Worm (Caenorhabditis elegans) whole organism, young adult: ENCODE results near the gene ehs-1.

Source experiments
- B0336.3 ChIP-seq: fragments of 200-800 bp; sonication (Bioruptor generic); IDR thresholded peaks from 2 replicates; pipeline ENCODE4 v1.3.6; 2022; ENCODE audit warnings: missing genetic modification characterization, missing compliant biosample characterization
- C06A6.2 ChIP-seq: fragments of 200-800 bp; sonication (Bioruptor generic); conservative IDR thresholded peaks from 2 replicates; pipeline ENCODE4 v1.3.6; 2022; ENCODE audit warnings: missing genetic modification characterization, missing compliant biosample characterization
- D2030.7 ChIP-seq: fragments of 200-800 bp; sonication (Bioruptor generic); IDR thresholded peaks from 2 replicates; pipeline ENCODE4 v1.3.6; 2022; ENCODE audit warnings: missing genetic modification reagents, missing genetic modification characterization, missing compliant biosample characterization
- F23B12.7 ChIP-seq: sonication (generic microtip); optimal IDR thresholded peaks from 2 replicates; lab custom pipeline; 2017; ENCODE audit warnings: missing genetic modification characterization, mild to moderate bottlenecking, missing compliant biosample characterization, antibody characterized with exemption, moderate library complexity; ENCODE audit not compliant: insufficient read depth
- F33H1.4 ChIP-seq: fragments of 200-800 bp; sonication (Bioruptor generic); IDR thresholded peaks from 2 replicates; pipeline ENCODE4 v1.3.6; 2022; ENCODE audit warnings: missing genetic modification reagents, missing genetic modification characterization, missing compliant biosample characterization
- F55B11.4 ChIP-seq: sonication (generic microtip); optimal IDR thresholded peaks from 2 replicates; lab custom pipeline; 2016; ENCODE audit warnings: missing compliant biosample characterization, missing genetic modification characterization, borderline replicate concordance; ENCODE audit not compliant: insufficient read depth
- F57A8.1 ChIP-seq: fragments of 200-800 bp; sonication (Bioruptor generic); optimal IDR thresholded peaks from 2 replicates; lab custom pipeline; 2018; ENCODE audit warnings: mild to moderate bottlenecking, missing genetic modification characterization, moderate library complexity, missing compliant biosample characterization
- F57C9.4 ChIP-seq: sonication (generic microtip); optimal IDR thresholded peaks from 2 replicates; lab custom pipeline; 2017; ENCODE audit warnings: mild to moderate bottlenecking, missing genetic modification characterization, missing compliant biosample characterization
- Y67H2A.10 ChIP-seq: fragments of 200-800 bp; sonication (Bioruptor generic); conservative IDR thresholded peaks from 2 replicates; pipeline ENCODE4 v1.3.6; 2022; ENCODE audit warnings: missing genetic modification reagents, missing genetic modification characterization, missing compliant biosample characterization
- ZK185.1 ChIP-seq: sonication (generic microtip); optimal IDR thresholded peaks from 2 replicates; lab custom pipeline; 2016; ENCODE audit warnings: mild to moderate bottlenecking, missing genetic modification characterization, missing compliant biosample characterization; ENCODE audit not compliant: poor library complexity, severe bottlenecking
- attf-3 ChIP-seq: fragments of 200-800 bp; sonication (Bioruptor generic); conservative IDR thresholded peaks from 2 replicates; pipeline ENCODE4 v1.3.6; 2022; ENCODE audit warnings: missing genetic modification reagents, missing genetic modification characterization, missing compliant biosample characterization
- ccch-3 ChIP-seq: fragments of 200-800 bp; sonication (Bioruptor generic); optimal IDR thresholded peaks from 2 replicates; lab custom pipeline; 2018; ENCODE audit warnings: mild to moderate bottlenecking, missing genetic modification characterization, missing compliant biosample characterization
- ceh-27 ChIP-seq: fragments of 200-800 bp; sonication (Bioruptor generic); optimal IDR thresholded peaks from 2 replicates; lab custom pipeline; 2018; ENCODE audit warnings: mild to moderate bottlenecking, missing genetic modification characterization, moderate library complexity, missing compliant biosample characterization
- ceh-40 ChIP-seq: fragments of 200-800 bp; sonication (Bioruptor generic); IDR thresholded peaks from 2 replicates; pipeline ENCODE4 v1.3.6; 2022; ENCODE audit warnings: missing genetic modification characterization, missing compliant biosample characterization
- dox-1 ChIP-seq: fragments of 200-800 bp; sonication (Bioruptor generic); IDR thresholded peaks from 2 replicates; pipeline ENCODE4 v1.3.6; 2022; ENCODE audit warnings: missing genetic modification reagents, missing genetic modification characterization, missing compliant biosample characterization
- egl-44 ChIP-seq: fragments of 200-800 bp; sonication (Bioruptor generic); IDR thresholded peaks from 2 replicates; pipeline ENCODE4 v1.3.6; 2022; ENCODE audit warnings: missing genetic modification reagents, missing genetic modification characterization, missing compliant biosample characterization
- egrh-3 ChIP-seq: fragments of 200-800 bp; sonication (Bioruptor generic); IDR thresholded peaks from 2 replicates; pipeline ENCODE4 v1.3.6; 2022; ENCODE audit warnings: missing genetic modification reagents, missing genetic modification characterization, missing compliant biosample characterization
- hlh-26 ChIP-seq: fragments of 200-800 bp; sonication (Bioruptor generic); conservative IDR thresholded peaks from 2 replicates; pipeline ENCODE4 v1.3.6; 2022; ENCODE audit warnings: missing genetic modification reagents, missing genetic modification characterization, missing compliant biosample characterization
- hmg-1.2 ChIP-seq: fragments of 200-800 bp; sonication (Bioruptor generic); IDR thresholded peaks from 2 replicates; pipeline ENCODE4 v1.3.6; 2022; ENCODE audit warnings: missing genetic modification reagents, missing genetic modification characterization, missing compliant biosample characterization
- let-526 ChIP-seq: fragments of 200-800 bp; sonication (Bioruptor generic); IDR thresholded peaks from 2 replicates; pipeline ENCODE4 v1.3.6; 2022; ENCODE audit warnings: missing genetic modification reagents, missing genetic modification characterization, missing compliant biosample characterization
- lin-35 ChIP-seq, 3 experiments: fragments of 150-350 bp in 2 of 3; sonication (generic microtip) in 1 of 3; optimal IDR thresholded peaks; 2 replicates each; lab custom pipeline; 2014 to 2018; ENCODE audit warnings: missing biosample characterization in 3 of 3, missing genetic modification characterization in 3 of 3, missing genetic modification reagents in 3 of 3
- lin-40 ChIP-seq: sonication (generic microtip); optimal IDR thresholded peaks from 2 replicates; lab custom pipeline; 2016; ENCODE audit warnings: missing genetic modification characterization, mild to moderate bottlenecking, missing compliant biosample characterization, missing genotype, missing genetic modification reagents
- lin-54 ChIP-seq: fragments of 200-800 bp; sonication (Bioruptor generic); optimal IDR thresholded peaks from 2 replicates; lab custom pipeline; 2018; ENCODE audit warnings: mild to moderate bottlenecking, missing genetic modification characterization, missing compliant biosample characterization
- lsl-1 ChIP-seq: fragments of 200-800 bp; sonication (Bioruptor generic); optimal IDR thresholded peaks from 2 replicates; lab custom pipeline; 2018; ENCODE audit warnings: mild to moderate bottlenecking, missing genetic modification characterization, moderate library complexity, missing compliant biosample characterization
- madf-8 ChIP-seq: fragments of 200-800 bp; sonication (Bioruptor generic); conservative IDR thresholded peaks from 2 replicates; pipeline ENCODE4 v1.3.6; 2022; ENCODE audit warnings: missing genetic modification reagents, missing genetic modification characterization, missing compliant biosample characterization
- nfya-2 ChIP-seq: fragments of 200-800 bp; sonication (Bioruptor generic); IDR thresholded peaks from 2 replicates; pipeline ENCODE4 v1.3.6; 2022; ENCODE audit warnings: missing genetic modification reagents, missing genetic modification characterization, missing compliant biosample characterization
- nhr-120 ChIP-seq: fragments of 200-800 bp; sonication (Bioruptor generic); IDR thresholded peaks from 2 replicates; pipeline ENCODE4 v1.3.6; 2022; ENCODE audit warnings: missing genetic modification characterization, missing compliant biosample characterization
- nhr-90 ChIP-seq: sonication (generic microtip); optimal IDR thresholded peaks from 2 replicates; lab custom pipeline; 2016; ENCODE audit warnings: missing genotype, mild to moderate bottlenecking, missing genetic modification characterization, missing compliant biosample characterization
- rcor-1 ChIP-seq: fragments of 200-800 bp; sonication (Bioruptor generic); IDR thresholded peaks from 2 replicates; pipeline ENCODE4 v1.3.6; 2022; ENCODE audit warnings: missing genetic modification reagents, missing genetic modification characterization, missing compliant biosample characterization
- repo-1 ChIP-seq: sonication (generic microtip); optimal IDR thresholded peaks from 2 replicates; lab custom pipeline; 2017; ENCODE audit warnings: mild to moderate bottlenecking, missing genetic modification characterization, missing compliant biosample characterization
- snpc-1.1 ChIP-seq: sonication (generic microtip); optimal IDR thresholded peaks from 2 replicates; lab custom pipeline; 2017; ENCODE audit warnings: missing genetic modification characterization, mild to moderate bottlenecking, missing compliant biosample characterization, antibody characterized with exemption, moderate library complexity, missing genotype, missing genetic modification reagents; ENCODE audit not compliant: insufficient read depth
- tbx-9 ChIP-seq: sonication (generic microtip); optimal IDR thresholded peaks from 2 replicates; lab custom pipeline; 2016; ENCODE audit warnings: borderline replicate concordance, missing genetic modification characterization, inconsistent platforms, missing compliant biosample characterization
- xnd-1 ChIP-seq: sonication (generic microtip); optimal IDR thresholded peaks from 2 replicates; lab custom pipeline; 2016; ENCODE audit warnings: missing genotype, missing genetic modification reagents, missing genetic modification characterization, missing compliant biosample characterization
- zfh-2 ChIP-seq: fragments of 200-800 bp; sonication (Bioruptor generic); conservative IDR thresholded peaks from 2 replicates; pipeline ENCODE4 v1.3.6; 2022; ENCODE audit warnings: missing genetic modification reagents, missing genetic modification characterization, missing compliant biosample characterization
- ztf-26 ChIP-seq: sonication (generic microtip); optimal IDR thresholded peaks from 2 replicates; lab custom pipeline; 2017; ENCODE audit warnings: missing genetic modification characterization, missing compliant biosample characterization
- ztf-3 ChIP-seq: fragments of 200-800 bp; sonication (Bioruptor generic); optimal IDR thresholded peaks from 2 replicates; lab custom pipeline; 2018; ENCODE audit warnings: mild to moderate bottlenecking, missing genetic modification characterization, missing compliant biosample characterization

Gene ehs-1

ce11 chrII:5831373-5831772 lies 10.9 kb downstream of the ehs-1 start:
- TF ChIP-seq nfya-2 (GFP tag; lab: Robert Waterston, UW) (no peak), egrh-3 (peak; percentile 57; the same call in 1 of the 2 replicates), lin-40 (tag; lab: Kevin White, UChicago) (no peak), rcor-1 (GFP tag; lab: Robert Waterston, UW) (no peak), zfh-2 (peak; percentile 82)
- TF ChIP-seq, all 124 proteins: peak for 2

- TF ChIP-seq hlh-26 (no peak), F55B11.4 (tag; lab: Kevin White, UChicago) (no peak), lin-54 (no peak), repo-1 (tag; lab: Kevin White, UChicago) (no peak), B0336.3 (GFP tag; lab: Robert Waterston, UW) (no peak), F33H1.4 (GFP tag; lab: Robert Waterston, UW) (no peak), madf-8 (no peak), F57C9.4 (tag; lab: Kevin White, UChicago) (no peak), ccch-3 (no peak), tbx-9 (tag; lab: Kevin White, UChicago) (no peak), egl-44 (GFP tag; lab: Robert Waterston, UW) (no peak), hmg-1.2 (GFP tag; lab: Robert Waterston, UW) (no peak), nhr-120 (GFP tag; lab: Robert Waterston, UW) (no peak), attf-3 (GFP tag; lab: Robert Waterston, UW) (no peak), ceh-27 (GFP tag; lab: Kevin White, UChicago) (no peak), Y67H2A.10 (GFP tag; lab: Robert Waterston, UW) (no peak), F57A8.1 (GFP tag; lab: Kevin White, UChicago) (no peak)
Measured at ce11 chrII:5833136-5833535, 12.6 kb downstream of the ehs-1 start, which contains the start of gene gtap-1. TSS of gene gtap-1 (minus strand) at chrII:5833236.

DNA sequence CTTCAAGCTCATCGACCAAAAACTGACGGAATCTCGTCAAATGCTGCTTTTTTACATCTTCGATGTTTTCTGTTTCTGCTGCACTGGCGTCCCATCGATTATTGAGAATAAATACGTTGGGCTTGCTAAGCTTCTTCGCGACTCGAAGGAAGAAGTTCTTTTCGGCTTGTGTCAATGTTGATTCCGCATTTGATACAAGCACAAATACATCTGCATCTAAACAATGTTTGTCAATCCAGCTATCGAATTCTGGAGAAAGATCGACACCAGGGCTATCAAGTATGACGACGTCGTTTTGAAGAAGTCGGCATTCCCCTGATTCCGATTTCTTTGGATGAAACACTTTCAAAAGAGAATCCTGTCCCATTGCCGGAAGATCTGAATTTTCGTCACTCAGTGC lies 14.6 kb downstream of the ehs-1 start:
- TF ChIP-seq lsl-1 (GFP tag; lab: Kevin White, UChicago) (no peak), let-526 (no peak), dox-1 (GFP tag; lab: Robert Waterston, UW) (no peak), ztf-3 (GFP tag; lab: Kevin White, UChicago) (no peak), C06A6.2 (GFP tag; lab: Robert Waterston, UW) (no peak), ZK185.1 (tag; lab: Kevin White, UChicago) (no peak), D2030.7 (no peak), nhr-90 (tag; lab: Kevin White, UChicago) (no peak), F23B12.7 (tag; lab: Kevin White, UChicago) (no peak), xnd-1 (tag; lab: Kevin White, UChicago) (no peak), ceh-27 (GFP tag; lab: Kevin White, UChicago) (no peak), snpc-1.1 (no peak), lin-35 (GFP tag; optimal IDR thresholded peaks at IDR 0.05; lab: Kevin White, UChicago) (no peak), hlh-26 (no peak), ceh-40 (GFP tag; lab: Robert Waterston, UW) (no peak), F55B11.4 (tag; lab: Kevin White, UChicago) (no peak), ztf-26 (tag; lab: Kevin White, UChicago) (no peak)
